Fruit fly (Drosophila melanogaster): ENCODE results near the gene CG3407.

dm6 chr2L:3829220-3829619 lies 16.0 kb upstream of the CG3407 start:
- TF ChIP-seq danr (GFP tag; IDR thresholded peaks at IDR 0.05) (no peak), Atf3 (GFP tag; optimal IDR thresholded peaks at IDR 0.05) (no peak), Sin3A (optimal IDR thresholded peaks at IDR 0.05) (no peak), CG2875 (GFP tag; optimal IDR thresholded peaks at IDR 0.05) (no peak), br (optimal IDR thresholded peaks at IDR 0.05) (no peak), Aef1 (GFP tag; IDR thresholded peaks at IDR 0.05) (no peak), BEAF-32 (GFP tag; optimal IDR thresholded peaks at IDR 0.05) (no peak), klu (GFP tag; IDR thresholded peaks at IDR 0.05) (no peak), CG12391 (tag; optimal IDR thresholded peaks at IDR 0.05) (no peak), CG15011 (GFP tag; optimal IDR thresholded peaks at IDR 0.05) (no peak), sd (tag; optimal IDR thresholded peaks at IDR 0.05) (no peak), B-H2 (GFP tag; optimal IDR thresholded peaks at IDR 0.05) (no peak)

All from whole organism, embryonic.